Fruit fly (Drosophila melanogaster) whole organism, embryonic: ENCODE measurements around the gene Fbxl4.
A peak's percentile ranks its signal among the peaks of the same experiment; 100 is the strongest.

Source experiments
- BEAF-32 ChIP-seq: fragments of 200-800 bp; sonication (Bioruptor generic); optimal IDR thresholded peaks from 3 replicates; lab custom pipeline; 2017; ENCODE audit warnings: missing biosample characterization, missing genetic modification characterization, mild to moderate bottlenecking, moderate library complexity, missing genetic modification reagents
- CG12299 ChIP-seq: fragments of 200-800 bp; sonication (Bioruptor generic); optimal IDR thresholded peaks from 2 replicates; lab custom pipeline; 2018; ENCODE audit warnings: missing biosample characterization, mild to moderate bottlenecking, missing genetic modification characterization
- CG14014 ChIP-seq: fragments of 200-800 bp; sonication (Bioruptor generic); IDR thresholded peaks from 2 replicates; pipeline ENCODE4 v1.3.6; 2022; ENCODE audit warnings: missing biosample characterization, missing genetic modification characterization
- CG14667 ChIP-seq: fragments of 200-800 bp; sonication (Bioruptor generic); IDR thresholded peaks from 2 replicates; pipeline ENCODE4 v1.3.6; 2022; ENCODE audit warnings: missing biosample characterization, missing genetic modification characterization
- CG18476 ChIP-seq: fragments of 200-800 bp; sonication (Bioruptor generic); optimal IDR thresholded peaks from 2 replicates; lab custom pipeline; 2016; ENCODE audit warnings: missing biosample characterization, mild to moderate bottlenecking, missing genetic modification characterization
- CG30403 ChIP-seq: fragments of 200-800 bp; sonication (Bioruptor generic); optimal IDR thresholded peaks from 3 replicates; lab custom pipeline; 2016; ENCODE audit warnings: missing biosample characterization, missing genetic modification characterization
- CG3163 ChIP-seq: fragments of 200-800 bp; sonication (Bioruptor generic); optimal IDR thresholded peaks from 3 replicates; lab custom pipeline; 2016; ENCODE audit warnings: missing biosample characterization, missing genetic modification characterization
- CG32772 ChIP-seq: fragments of 200-800 bp; sonication (Bioruptor generic); IDR thresholded peaks from 2 replicates; pipeline ENCODE4 v1.3.6; 2022; ENCODE audit warnings: missing biosample characterization, missing genetic modification characterization
- CG33213 ChIP-seq: fragments of 200-800 bp; sonication (Bioruptor generic); optimal IDR thresholded peaks from 3 replicates; lab custom pipeline; 2016; ENCODE audit warnings: missing biosample characterization, missing genetic modification characterization
- CG4424 ChIP-seq: fragments of 200-800 bp; sonication (Bioruptor generic); optimal IDR thresholded peaks from 3 replicates; lab custom pipeline; 2016; ENCODE audit warnings: missing biosample characterization, missing genetic modification characterization
- CG6254 ChIP-seq: fragments of 200-800 bp; sonication (Bioruptor generic); optimal IDR thresholded peaks from 3 replicates; lab custom pipeline; 2017; ENCODE audit warnings: mild to moderate bottlenecking, missing biosample characterization, missing genetic modification reagents, missing genetic modification characterization
- CG9797 ChIP-seq: fragments of 200-800 bp; sonication (Bioruptor generic); optimal IDR thresholded peaks from 3 replicates; lab custom pipeline; 2018; ENCODE audit warnings: missing biosample characterization, mild to moderate bottlenecking, missing genetic modification characterization
- CG9817 ChIP-seq: fragments of 200-800 bp; sonication (Bioruptor generic); optimal IDR thresholded peaks from 2 replicates; lab custom pipeline; 2018; ENCODE audit warnings: missing biosample characterization, mild to moderate bottlenecking, missing genetic modification characterization, moderate library complexity
- CoRest ChIP-seq: fragments of 200-800 bp; sonication (Bioruptor generic); optimal IDR thresholded peaks from 3 replicates; lab custom pipeline; 2018; ENCODE audit warnings: missing biosample characterization, mild to moderate bottlenecking, missing genetic modification characterization, moderate library complexity
- D19B ChIP-seq: fragments of 200-800 bp; sonication (Bioruptor generic); optimal IDR thresholded peaks from 2 replicates; lab custom pipeline; 2017; ENCODE audit warnings: missing biosample characterization, mild to moderate bottlenecking, missing genetic modification characterization
- Dp ChIP-seq: fragments of 200-800 bp; sonication (Bioruptor generic); optimal IDR thresholded peaks from 2 replicates; lab custom pipeline; 2018; ENCODE audit warnings: missing biosample characterization, mild to moderate bottlenecking, missing genetic modification characterization, moderate library complexity
- HLH3B ChIP-seq: fragments of 200-800 bp; sonication (Bioruptor generic); IDR thresholded peaks from 2 replicates; pipeline ENCODE4 v1.3.6; 2022; ENCODE audit warnings: missing biosample characterization, missing genetic modification characterization
- Meics ChIP-seq: fragments of 200-800 bp; sonication (Bioruptor generic); optimal IDR thresholded peaks from 2 replicates; lab custom pipeline; 2017; ENCODE audit warnings: missing biosample characterization, mild to moderate bottlenecking, missing genetic modification characterization
- Oli ChIP-seq: fragments of 200-800 bp; sonication (Bioruptor generic); optimal IDR thresholded peaks from 2 replicates; lab custom pipeline; 2018; ENCODE audit warnings: missing biosample characterization, mild to moderate bottlenecking, missing genetic modification characterization, moderate library complexity
- Optix ChIP-seq: fragments of 200-800 bp; sonication (Bioruptor generic); IDR thresholded peaks from 3 replicates; pipeline ENCODE4 v1.3.6; 2022; ENCODE audit warnings: missing biosample characterization, missing genetic modification characterization
- Scr ChIP-seq: fragments of 200-800 bp; sonication (Bioruptor generic); IDR thresholded peaks from 2 replicates; pipeline ENCODE4 v1.3.6; 2022; ENCODE audit warnings: missing biosample characterization, missing genetic modification characterization; ENCODE audit not compliant: partially characterized antibody
- Sox100B ChIP-seq: fragments of 200-800 bp; sonication (Bioruptor generic); optimal IDR thresholded peaks from 3 replicates; lab custom pipeline; 2018; ENCODE audit warnings: missing biosample characterization, mild to moderate bottlenecking, missing genetic modification characterization
- Sry-β ChIP-seq: fragments of 200-800 bp; sonication (Bioruptor generic); optimal IDR thresholded peaks from 2 replicates; lab custom pipeline; 2018; ENCODE audit warnings: missing biosample characterization, mild to moderate bottlenecking, missing genetic modification characterization, moderate library complexity
- Usf ChIP-seq: fragments of 200-800 bp; sonication (Bioruptor generic); optimal IDR thresholded peaks from 2 replicates; lab custom pipeline; 2017; ENCODE audit warnings: missing genotype, missing biosample characterization, missing genetic modification characterization
- Xbp1 ChIP-seq: fragments of 200-800 bp; sonication (Bioruptor generic); optimal IDR thresholded peaks from 3 replicates; lab custom pipeline; 2016; ENCODE audit warnings: missing biosample characterization, mild to moderate bottlenecking, missing genetic modification characterization
- ap ChIP-seq: fragments of 200-800 bp; sonication (Bioruptor generic); IDR thresholded peaks from 2 replicates; pipeline ENCODE4 v1.3.6; 2022; ENCODE audit warnings: missing biosample characterization, missing genetic modification characterization
- ase ChIP-seq: fragments of 200-800 bp; sonication (Bioruptor generic); IDR thresholded peaks from 3 replicates; pipeline ENCODE4 v1.3.6; 2022; ENCODE audit warnings: missing biosample characterization, missing genetic modification characterization
- chm ChIP-seq: fragments of 200-800 bp; sonication (Bioruptor generic); IDR thresholded peaks from 2 replicates; pipeline ENCODE4 v1.3.6; 2022; ENCODE audit warnings: missing biosample characterization, missing genetic modification characterization
- crol ChIP-seq: fragments of 200-800 bp; sonication (Bioruptor generic); IDR thresholded peaks from 2 replicates; pipeline ENCODE4 v1.3.6; 2022; ENCODE audit warnings: missing biosample characterization, missing genetic modification characterization
- exex ChIP-seq: fragments of 200-800 bp; sonication (Bioruptor generic); optimal IDR thresholded peaks from 4 replicates; lab custom pipeline; 2018; ENCODE audit warnings: missing biosample characterization, mild to moderate bottlenecking, missing genetic modification characterization, moderate library complexity
- fd102C ChIP-seq: fragments of 200-800 bp; sonication (Bioruptor generic); optimal IDR thresholded peaks from 2 replicates; lab custom pipeline; 2018; ENCODE audit warnings: missing biosample characterization, mild to moderate bottlenecking, missing genetic modification characterization, moderate library complexity
- grau ChIP-seq: fragments of 200-800 bp; optimal IDR thresholded peaks from 3 replicates; lab custom pipeline; 2019; ENCODE audit warnings: missing biosample characterization, mild to moderate bottlenecking, missing genetic modification characterization, moderate library complexity
- ham ChIP-seq: fragments of 200-800 bp; sonication (Bioruptor generic); IDR thresholded peaks from 2 replicates; pipeline ENCODE4 v1.3.6; 2022; ENCODE audit warnings: missing biosample characterization, missing genetic modification characterization
- hkb ChIP-seq, 2 experiments: fragments of 200-800 bp in 1 of 2; fragments of >200 bp in 1 of 2; sonication (Bioruptor generic) in 1 of 2; IDR thresholded peaks in 1 of 2; optimal IDR thresholded peaks in 1 of 2; 2 replicates each; pipeline versions ENCODE4 v1.3.6 to Lab custom; 2017 to 2022; ENCODE audit warnings: missing biosample characterization in 1 of 2, missing genetic modification characterization in 1 of 2
- klu ChIP-seq: fragments of 200-800 bp; sonication (Bioruptor generic); IDR thresholded peaks from 2 replicates; pipeline ENCODE4 v1.3.6; 2022; ENCODE audit warnings: missing biosample characterization, missing genetic modification characterization
- lilli ChIP-seq: fragments of 200-800 bp; sonication (Bioruptor generic); optimal IDR thresholded peaks from 3 replicates; lab custom pipeline; 2016; ENCODE audit warnings: missing biosample characterization, missing genetic modification characterization
- lola ChIP-seq, 3 experiments: fragments of >200 bp in 2 of 3; fragments of 200-800 bp in 1 of 3; sonication (Bioruptor generic) in 1 of 3; optimal IDR thresholded peaks; 2 replicates each; lab custom pipeline; 2017 to 2019; ENCODE audit warnings: missing biosample characterization in 3 of 3, missing genetic modification characterization in 3 of 3, mild to moderate bottlenecking in 1 of 3, moderate library complexity in 1 of 3
- maf-S ChIP-seq: fragments of 200-800 bp; sonication (Bioruptor generic); optimal IDR thresholded peaks from 2 replicates; lab custom pipeline; 2016; ENCODE audit warnings: missing biosample characterization, missing genetic modification characterization
- nom ChIP-seq: fragments of 200-800 bp; sonication (Bioruptor generic); optimal IDR thresholded peaks from 2 replicates; lab custom pipeline; 2017; ENCODE audit warnings: missing biosample characterization, missing genetic modification characterization, mild to moderate bottlenecking, moderate library complexity, missing genetic modification reagents
- sd ChIP-seq: fragments of 200-800 bp; sonication (Bioruptor generic); optimal IDR thresholded peaks from 3 replicates; lab custom pipeline; 2018; ENCODE audit warnings: missing biosample characterization, mild to moderate bottlenecking, missing genetic modification characterization, moderate library complexity
- shn ChIP-seq: fragments of 200-800 bp; sonication (Bioruptor generic); optimal IDR thresholded peaks from 3 replicates; lab custom pipeline; 2016; ENCODE audit warnings: missing biosample characterization, missing genetic modification characterization
- slp2 ChIP-seq: fragments of 200-800 bp; sonication (Bioruptor generic); optimal IDR thresholded peaks from 2 replicates; lab custom pipeline; 2016; ENCODE audit warnings: missing biosample characterization, missing genetic modification characterization
- stc ChIP-seq: fragments of 200-800 bp; sonication (Bioruptor generic); IDR thresholded peaks from 2 replicates; pipeline ENCODE4 v1.3.6; 2022; ENCODE audit warnings: missing biosample characterization, missing genetic modification characterization
- tgo ChIP-seq: fragments of 200-800 bp; sonication (Bioruptor generic); IDR thresholded peaks from 3 replicates; pipeline ENCODE4 v1.3.6; 2022; ENCODE audit warnings: missing biosample characterization, missing genetic modification characterization
- tin ChIP-seq: fragments of 200-800 bp; sonication (Bioruptor generic); optimal IDR thresholded peaks from 3 replicates; lab custom pipeline; 2016; ENCODE audit warnings: missing biosample characterization, missing genetic modification characterization
- vfl ChIP-seq: fragments of 200-800 bp; sonication (Bioruptor generic); optimal IDR thresholded peaks from 2 replicates; lab custom pipeline; 2016; ENCODE audit warnings: missing biosample characterization, missing genetic modification characterization
- vvl ChIP-seq: fragments of 200-800 bp; sonication (Bioruptor generic); IDR thresholded peaks from 2 replicates; pipeline ENCODE4 v1.3.6; 2022; ENCODE audit warnings: missing biosample characterization, missing genetic modification characterization
- yki ChIP-seq: fragments of >200 bp; optimal IDR thresholded peaks from 3 replicates; lab custom pipeline; 2018
- zen ChIP-seq: fragments of 200-800 bp; sonication (Bioruptor generic); optimal IDR thresholded peaks from 3 replicates; lab custom pipeline; 2018; ENCODE audit warnings: missing biosample characterization, mild to moderate bottlenecking, missing genetic modification characterization, moderate library complexity
- zfh2 ChIP-seq: fragments of 200-800 bp; sonication (Bioruptor generic); optimal IDR thresholded peaks from 2 replicates; lab custom pipeline; 2016; ENCODE audit warnings: missing biosample characterization, missing genetic modification characterization

The Fbxl4 gene

dm6 chrX:14211250-14211944, 26.3 kb downstream of the Fbxl4 start:
- TF ChIP-seq Oli (tag; lab: Kevin White, UChicago) = peak; percentile 25
- TF ChIP-seq CG30403 (GFP tag; lab: Kevin White, UChicago) = peak; percentile 26
- TF ChIP-seq CG6254 (GFP tag; lab: Kevin White, UChicago) = no peak
- no peak for TF ChIP-seq Xbp1 (GFP tag; lab: Kevin White, UChicago)
- TF ChIP-seq D19B = no peak
- no peak for TF ChIP-seq zfh2 (GFP tag; lab: Kevin White, UChicago)
- peak; percentile 80 for TF ChIP-seq chm (GFP tag; lab: Robert Waterston, UW)
- TF ChIP-seq fd102C = no peak
- no peak for TF ChIP-seq slp2 (GFP tag; lab: Kevin White, UChicago)
- no peak for TF ChIP-seq Sry-β (GFP tag; lab: Kevin White, UChicago)
- no peak for TF ChIP-seq ase (GFP tag; lab: Robert Waterston, UW)
- TF ChIP-seq CG32772 (GFP tag; lab: Robert Waterston, UW) = no peak
- peak; percentile 68 for TF ChIP-seq CG3163 (GFP tag; lab: Kevin White, UChicago)
- TF ChIP-seq HLH3B (GFP tag; lab: Robert Waterston, UW) = no peak
- no peak for TF ChIP-seq Usf (GFP tag; lab: Kevin White, UChicago)
- no peak for TF ChIP-seq CG9797 (GFP tag; lab: Kevin White, UChicago)
- TF ChIP-seq CG9817 = no peak
- no peak for TF ChIP-seq lilli (GFP tag; lab: Kevin White, UChicago)
- peak; percentile 12 for TF ChIP-seq grau (tag; lab: Kevin White, UChicago)
- no peak for TF ChIP-seq Optix (GFP tag; lab: Robert Waterston, UW)
- TF ChIP-seq ap = no peak
- TF ChIP-seq lola (GFP tag; optimal IDR thresholded peaks at IDR 0.05; lab: Kevin White, UChicago) = peak in 1 of 3 experiments; percentile 8
- TF ChIP-seq sd (tag; lab: Kevin White, UChicago) = peak; percentile 2
- TF ChIP-seq CG18476 (GFP tag; lab: Kevin White, UChicago) = no peak
- TF ChIP-seq nom (GFP tag; lab: Kevin White, UChicago) = no peak
- no peak for TF ChIP-seq shn (GFP tag; lab: Kevin White, UChicago)
- TF ChIP-seq zen = no peak
- no peak for TF ChIP-seq CG4424 (GFP tag; lab: Kevin White, UChicago)
- TF ChIP-seq CG12299 (tag; lab: Kevin White, UChicago) = no peak
- TF ChIP-seq BEAF-32 (GFP tag; lab: Kevin White, UChicago) = no peak
- TF ChIP-seq CoRest (tag; lab: Kevin White, UChicago) = no peak
- no peak for TF ChIP-seq klu (GFP tag; lab: Robert Waterston, UW)
- TF ChIP-seq vvl (GFP tag; lab: Robert Waterston, UW) = peak; percentile 44; the same call in 1 of the 2 replicates
- no peak for TF ChIP-seq vfl (GFP tag; lab: Kevin White, UChicago)
- TF ChIP-seq crol (GFP tag; lab: Robert Waterston, UW) = no peak
- no peak for TF ChIP-seq ham (GFP tag; lab: Robert Waterston, UW)
- TF ChIP-seq Dp (GFP tag; lab: Kevin White, UChicago) = no peak
- no peak for TF ChIP-seq Scr (GFP tag; lab: Robert Waterston, UW)
- TF ChIP-seq CG14014 = no peak
- no peak for TF ChIP-seq hkb (optimal IDR thresholded peaks at IDR 0.05; lab: Kevin White, UChicago)
- no peak for TF ChIP-seq hkb (GFP tag; IDR thresholded peaks at IDR 0.05; lab: Robert Waterston, UW)
- TF ChIP-seq CG14667 = no peak
- TF ChIP-seq exex (tag; lab: Kevin White, UChicago) = no peak
- peak; percentile 14 for TF ChIP-seq Sox100B (GFP tag; lab: Kevin White, UChicago)
- TF ChIP-seq tgo (GFP tag; lab: Robert Waterston, UW) = no peak
- no peak for TF ChIP-seq maf-S
- TF ChIP-seq stc (GFP tag; lab: Robert Waterston, UW) = no peak
- TF ChIP-seq CG33213 = no peak
- peak; percentile 3 for TF ChIP-seq Meics (GFP tag; lab: Kevin White, UChicago)
- peak; percentile 37 for TF ChIP-seq yki (lab: Kevin White, UChicago)
- no peak for TF ChIP-seq tin (GFP tag; lab: Kevin White, UChicago)
